Fruit fly (Drosophila melanogaster) whole organism, embryonic: Measurements from ENCODE around the gene Cpsf5.
A peak's percentile ranks its signal among the peaks of the same experiment; 100 is the strongest.

Source experiments
- Abd-B ChIP-seq: fragments of 200-800 bp; sonication (Bioruptor generic); optimal IDR thresholded peaks from 2 replicates; lab custom pipeline; 2018; ENCODE audit warnings: missing biosample characterization, mild to moderate bottlenecking, missing genetic modification characterization, moderate library complexity
- Atf-2 ChIP-seq: fragments of 200-800 bp; sonication (Bioruptor generic); optimal IDR thresholded peaks from 2 replicates; lab custom pipeline; 2016; ENCODE audit warnings: missing biosample characterization, missing genetic modification characterization
- Atf3 ChIP-seq: fragments of 200-800 bp; sonication (Bioruptor generic); optimal IDR thresholded peaks from 3 replicates; lab custom pipeline; 2016; ENCODE audit warnings: missing biosample characterization, missing genetic modification characterization
- Bgb ChIP-seq: fragments of 200-800 bp; sonication (Bioruptor generic); IDR thresholded peaks from 2 replicates; pipeline ENCODE4 v1.3.6; 2022; ENCODE audit warnings: missing biosample characterization, missing genetic modification characterization; ENCODE audit not compliant: partially characterized antibody
- CG10543 ChIP-seq: fragments of 200-800 bp; sonication (Bioruptor generic); optimal IDR thresholded peaks from 3 replicates; lab custom pipeline; 2017; ENCODE audit warnings: missing biosample characterization, mild to moderate bottlenecking, missing genetic modification characterization, moderate library complexity
- CG11085 ChIP-seq: fragments of 200-800 bp; sonication (Bioruptor generic); IDR thresholded peaks from 2 replicates; pipeline ENCODE4 v1.3.6; 2022; ENCODE audit warnings: missing biosample characterization, missing genetic modification characterization
- CG17568 ChIP-seq: fragments of 200-800 bp; sonication (Bioruptor generic); optimal IDR thresholded peaks from 2 replicates; lab custom pipeline; 2018; ENCODE audit warnings: missing biosample characterization, mild to moderate bottlenecking, missing genetic modification characterization, moderate library complexity
- CG18262 ChIP-seq: fragments of 200-800 bp; optimal IDR thresholded peaks from 3 replicates; lab custom pipeline; 2019; ENCODE audit warnings: missing biosample characterization, mild to moderate bottlenecking, missing genetic modification characterization, moderate library complexity
- CG1832 ChIP-seq: fragments of 200-800 bp; sonication (Bioruptor generic); optimal IDR thresholded peaks from 2 replicates; lab custom pipeline; 2017; ENCODE audit warnings: missing biosample characterization, mild to moderate bottlenecking, missing genetic modification characterization, inconsistent platforms
- CG18619 ChIP-seq: fragments of 200-800 bp; sonication (Bioruptor generic); optimal IDR thresholded peaks from 3 replicates; lab custom pipeline; 2017; ENCODE audit warnings: missing biosample characterization, mild to moderate bottlenecking, missing genetic modification characterization
- CG31224 ChIP-seq: fragments of 200-800 bp; sonication (Bioruptor generic); IDR thresholded peaks from 2 replicates; pipeline ENCODE4 v1.3.6; 2022; ENCODE audit warnings: missing biosample characterization, missing genetic modification characterization
- CG32767 ChIP-seq: fragments of 200-800 bp; sonication (Bioruptor generic); IDR thresholded peaks from 2 replicates; pipeline ENCODE4 v1.3.6; 2022; ENCODE audit warnings: missing biosample characterization, missing genetic modification characterization
- CG3726 ChIP-seq: fragments of 200-800 bp; sonication (Bioruptor generic); IDR thresholded peaks from 3 replicates; pipeline ENCODE4, ENCODE4 v1.3.6; 2022; ENCODE audit warnings: missing biosample characterization, missing genetic modification characterization
- CG42726 ChIP-seq: fragments of 200-800 bp; sonication (Bioruptor generic); IDR thresholded peaks from 2 replicates; pipeline ENCODE4 v1.3.6; 2022; ENCODE audit warnings: missing biosample characterization, missing genetic modification characterization; ENCODE audit not compliant: partially characterized antibody
- CG4707 ChIP-seq: fragments of 200-800 bp; sonication (Bioruptor generic); optimal IDR thresholded peaks from 2 replicates; lab custom pipeline; 2018; ENCODE audit warnings: missing biosample characterization, mild to moderate bottlenecking, missing genetic modification characterization, moderate library complexity
- CG8944 ChIP-seq: fragments of 200-800 bp; sonication (Bioruptor generic); optimal IDR thresholded peaks from 3 replicates; lab custom pipeline; 2016; ENCODE audit warnings: missing biosample characterization, missing genetic modification characterization
- CG9797 ChIP-seq: fragments of 200-800 bp; sonication (Bioruptor generic); optimal IDR thresholded peaks from 3 replicates; lab custom pipeline; 2018; ENCODE audit warnings: missing biosample characterization, mild to moderate bottlenecking, missing genetic modification characterization
- CG9817 ChIP-seq: fragments of 200-800 bp; sonication (Bioruptor generic); optimal IDR thresholded peaks from 2 replicates; lab custom pipeline; 2018; ENCODE audit warnings: missing biosample characterization, mild to moderate bottlenecking, missing genetic modification characterization, moderate library complexity
- CrebB ChIP-seq: fragments of 200-800 bp; sonication (Bioruptor generic); optimal IDR thresholded peaks from 3 replicates; lab custom pipeline; 2018; ENCODE audit warnings: missing biosample characterization, mild to moderate bottlenecking, missing genetic modification characterization
- Deaf1 ChIP-seq: fragments of 200-800 bp; optimal IDR thresholded peaks from 3 replicates; lab custom pipeline; 2019; ENCODE audit warnings: missing biosample characterization, mild to moderate bottlenecking, missing genetic modification characterization, moderate library complexity
- Fer1 ChIP-seq: fragments of 200-800 bp; sonication (Bioruptor generic); optimal IDR thresholded peaks from 2 replicates; lab custom pipeline; 2017; ENCODE audit warnings: missing biosample characterization, mild to moderate bottlenecking, missing genetic modification characterization
- Hey ChIP-seq: fragments of 200-800 bp; sonication (Bioruptor generic); optimal IDR thresholded peaks from 3 replicates; lab custom pipeline; 2018; ENCODE audit warnings: missing biosample characterization, mild to moderate bottlenecking, missing genetic modification characterization
- HmgZ ChIP-seq: fragments of 200-800 bp; sonication (Bioruptor generic); optimal IDR thresholded peaks from 2 replicates; lab custom pipeline; 2018; ENCODE audit warnings: missing biosample characterization, mild to moderate bottlenecking, missing genetic modification characterization
- NC2α ChIP-seq: fragments of 200-800 bp; sonication (Bioruptor generic); optimal IDR thresholded peaks from 2 replicates; lab custom pipeline; 2016; ENCODE audit warnings: missing biosample characterization, missing genetic modification characterization
- NK7.1 ChIP-seq: fragments of 200-800 bp; sonication (Bioruptor generic); optimal IDR thresholded peaks from 3 replicates; lab custom pipeline; 2016; ENCODE audit warnings: missing biosample characterization, missing genetic modification characterization
- Nf-YB ChIP-seq: fragments of 200-800 bp; sonication (Bioruptor generic); optimal IDR thresholded peaks from 3 replicates; lab custom pipeline; 2019; ENCODE audit warnings: missing biosample characterization, mild to moderate bottlenecking, missing genetic modification characterization, moderate library complexity
- PHDP ChIP-seq: fragments of 200-800 bp; sonication (Bioruptor generic); optimal IDR thresholded peaks from 3 replicates; lab custom pipeline; 2018; ENCODE audit warnings: missing biosample characterization, mild to moderate bottlenecking, missing genetic modification characterization, moderate library complexity
- Vsx1 ChIP-seq: fragments of 200-800 bp; sonication (Bioruptor generic); optimal IDR thresholded peaks from 2 replicates; lab custom pipeline; 2017; ENCODE audit warnings: missing biosample characterization, mild to moderate bottlenecking, missing genetic modification characterization, missing genetic modification reagents
- cad ChIP-seq: fragments of >200 bp; optimal IDR thresholded peaks from 2 replicates; lab custom pipeline; 2017; ENCODE audit warnings: missing biosample characterization, missing genetic modification characterization
- cwo ChIP-seq: fragments of 200-800 bp; sonication (Bioruptor generic); optimal IDR thresholded peaks from 3 replicates; lab custom pipeline; 2017; ENCODE audit warnings: missing biosample characterization, missing genetic modification characterization, mild to moderate bottlenecking, moderate library complexity, missing genetic modification reagents
- da ChIP-seq: fragments of 200-800 bp; sonication (Bioruptor generic); optimal IDR thresholded peaks from 2 replicates; lab custom pipeline; 2016; ENCODE audit warnings: missing biosample characterization, missing genetic modification characterization
- dan ChIP-seq: fragments of 200-800 bp; sonication (Bioruptor generic); IDR thresholded peaks from 2 replicates; pipeline ENCODE4 v1.3.6; 2022; ENCODE audit warnings: missing biosample characterization, missing genetic modification characterization
- en ChIP-seq: fragments of 200-800 bp; sonication (Bioruptor generic); optimal IDR thresholded peaks from 2 replicates; lab custom pipeline; 2016; ENCODE audit warnings: missing biosample characterization, missing genetic modification characterization
- ewg ChIP-seq: fragments of 200-800 bp; sonication (Bioruptor generic); optimal IDR thresholded peaks from 3 replicates; lab custom pipeline; 2017; ENCODE audit warnings: mild to moderate bottlenecking, missing biosample characterization, missing genetic modification reagents, missing genetic modification characterization
- exex ChIP-seq: fragments of 200-800 bp; sonication (Bioruptor generic); optimal IDR thresholded peaks from 4 replicates; lab custom pipeline; 2018; ENCODE audit warnings: missing biosample characterization, mild to moderate bottlenecking, missing genetic modification characterization, moderate library complexity
- gcm2 ChIP-seq: fragments of 200-800 bp; sonication (Bioruptor generic); optimal IDR thresholded peaks from 2 replicates; lab custom pipeline; 2016; ENCODE audit warnings: missing biosample characterization, missing genetic modification characterization
- gro ChIP-seq: fragments of 200-800 bp; sonication (Bioruptor generic); optimal IDR thresholded peaks from 2 replicates; lab custom pipeline; 2016; ENCODE audit warnings: missing biosample characterization, missing genetic modification characterization
- lov ChIP-seq, 2 experiments: fragments of 200-800 bp in 1 of 2; fragments of >200 bp in 1 of 2; sonication (Bioruptor generic) in 1 of 2; IDR thresholded peaks in 1 of 2; optimal IDR thresholded peaks in 1 of 2; 2 replicates in 1 of 2; 3 replicates in 1 of 2; pipeline versions ENCODE4 v1.3.6 to Lab custom; 2017 to 2022; ENCODE audit warnings: missing biosample characterization in 1 of 2, missing genetic modification characterization in 1 of 2
- maf-S ChIP-seq: fragments of 200-800 bp; sonication (Bioruptor generic); optimal IDR thresholded peaks from 2 replicates; lab custom pipeline; 2016; ENCODE audit warnings: missing biosample characterization, missing genetic modification characterization
- mam ChIP-seq: fragments of 200-800 bp; sonication (Bioruptor generic); optimal IDR thresholded peaks from 3 replicates; lab custom pipeline; 2016; ENCODE audit warnings: missing biosample characterization, missing genetic modification characterization
- mld ChIP-seq: fragments of 200-800 bp; sonication (Bioruptor generic); IDR thresholded peaks from 3 replicates; pipeline ENCODE4 v1.3.6; 2022; ENCODE audit warnings: missing biosample characterization, missing genetic modification characterization; ENCODE audit not compliant: partially characterized antibody
- nom ChIP-seq: fragments of 200-800 bp; sonication (Bioruptor generic); optimal IDR thresholded peaks from 2 replicates; lab custom pipeline; 2017; ENCODE audit warnings: missing biosample characterization, missing genetic modification characterization, mild to moderate bottlenecking, moderate library complexity, missing genetic modification reagents
- pita ChIP-seq: fragments of 200-800 bp; sonication (Bioruptor generic); optimal IDR thresholded peaks from 2 replicates; lab custom pipeline; 2017; ENCODE audit warnings: missing biosample characterization, mild to moderate bottlenecking, missing genetic modification characterization
- pzg ChIP-seq: fragments of 200-800 bp; sonication (Bioruptor generic); optimal IDR thresholded peaks from 3 replicates; lab custom pipeline; 2018; ENCODE audit warnings: missing biosample characterization, mild to moderate bottlenecking, missing genetic modification characterization, moderate library complexity
- sc ChIP-seq, 3 experiments: fragments of >200 bp in 2 of 3; fragments of 200-800 bp in 1 of 3; sonication (Bioruptor generic) in 1 of 3; optimal IDR thresholded peaks; 2 replicates in 2 of 3; 3 replicates in 1 of 3; lab custom pipeline; 2017; ENCODE audit warnings: mild to moderate bottlenecking in 1 of 3, missing biosample characterization in 1 of 3, missing genetic modification characterization in 1 of 3, missing genetic modification reagents in 1 of 3
- sima ChIP-seq: fragments of 200-800 bp; sonication (Bioruptor generic); optimal IDR thresholded peaks from 2 replicates; lab custom pipeline; 2016; ENCODE audit warnings: missing biosample characterization, missing genetic modification characterization
- sr ChIP-seq: fragments of 200-800 bp; sonication (Bioruptor generic); IDR thresholded peaks from 3 replicates; pipeline ENCODE4 v1.3.6; 2022; ENCODE audit warnings: missing biosample characterization, missing genetic modification characterization
- tup ChIP-seq: fragments of 200-800 bp; sonication (Bioruptor generic); optimal IDR thresholded peaks from 2 replicates; lab custom pipeline; 2016; ENCODE audit warnings: missing biosample characterization, mild to moderate bottlenecking, missing genetic modification characterization, moderate library complexity
- wor ChIP-seq: fragments of 200-800 bp; sonication (Bioruptor generic); IDR thresholded peaks from 2 replicates; pipeline ENCODE4 v1.3.6; 2022; ENCODE audit warnings: missing biosample characterization, missing genetic modification characterization
- yki ChIP-seq: fragments of >200 bp; optimal IDR thresholded peaks from 3 replicates; lab custom pipeline; 2018
- zfh1 ChIP-seq: fragments of 200-800 bp; sonication (Bioruptor generic); IDR thresholded peaks from 3 replicates; pipeline ENCODE4 v1.3.6; 2022; ENCODE audit warnings: missing biosample characterization, missing genetic modification characterization

Gene Cpsf5

DNA sequence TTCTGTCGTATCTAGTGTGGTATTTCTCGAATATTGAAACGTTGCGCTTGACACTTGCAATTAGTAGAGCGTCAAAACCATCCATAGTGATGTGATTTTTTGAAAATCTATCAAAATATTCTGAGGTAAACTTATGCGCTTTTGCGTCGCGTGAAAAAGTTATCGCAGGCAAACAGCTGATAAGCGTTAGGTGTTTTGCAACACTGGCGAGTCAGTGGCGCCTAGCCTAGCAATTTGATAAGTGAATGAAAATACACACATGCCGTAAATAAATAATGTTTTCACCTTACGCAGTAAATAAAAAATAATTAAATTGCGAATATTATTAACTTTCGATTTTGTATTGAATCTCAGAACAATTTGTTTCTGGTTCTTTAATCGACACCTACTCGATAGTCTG lies 24.5 kb downstream of the Cpsf5 start, which contains the start of gene CG42526 (continued):
- TF ChIP-seq CG31224 (GFP tag; lab: Robert Waterston, UW) (no peak), Bgb (GFP tag; lab: Robert Waterston, UW) (peak; percentile 62; the same call in 1 of the 2 replicates), mld (GFP tag; lab: Robert Waterston, UW) (no peak), exex (tag; lab: Kevin White, UChicago) (no peak), yki (lab: Kevin White, UChicago) (no peak), NC2α (no peak), CrebB (tag; lab: Kevin White, UChicago) (no peak), da (no peak), CG3726 (GFP tag; lab: Robert Waterston, UW) (no peak), pzg (GFP tag; lab: Kevin White, UChicago) (peak; percentile 79), zfh1 (GFP tag; lab: Robert Waterston, UW) (0 out of 3 replicates have a peak, but pooled peaks have one; percentile 16), lov (optimal IDR thresholded peaks at IDR 0.05; lab: Kevin White, UChicago) (no peak), lov (GFP tag; IDR thresholded peaks at IDR 0.05; lab: Robert Waterston, UW) (no peak), CG4707 (no peak), Atf-2 (GFP tag; lab: Kevin White, UChicago) (peak; percentile 22), sima (GFP tag; lab: Kevin White, UChicago) (no peak), Vsx1 (GFP tag; lab: Kevin White, UChicago) (no peak), nom (GFP tag; lab: Kevin White, UChicago) (no peak), CG1832 (no peak), CG42726 (GFP tag; lab: Robert Waterston, UW) (no peak), CG17568 (GFP tag; lab: Kevin White, UChicago) (no peak), wor (GFP tag; lab: Robert Waterston, UW) (no peak), PHDP (peak; percentile 36), Abd-B (GFP tag; lab: Kevin White, UChicago) (peak; percentile 2), maf-S (GFP tag; lab: Kevin White, UChicago) (no peak), cad (GFP tag; lab: Kevin White, UChicago) (no peak), NK7.1 (no peak), CG11085 (no peak), sc (optimal IDR thresholded peaks at IDR 0.05; lab: Kevin White, UChicago) (no peak), sc (GFP tag; optimal IDR thresholded peaks at IDR 0.05; lab: Kevin White, UChicago) (no peak), mam (GFP tag; lab: Kevin White, UChicago) (no peak), tup (no peak), dan (GFP tag; lab: Robert Waterston, UW) (no peak), CG32767 (GFP tag; lab: Robert Waterston, UW) (no peak), Fer1 (GFP tag; lab: Kevin White, UChicago) (peak; percentile 43), ewg (GFP tag; lab: Kevin White, UChicago) (peak; percentile 19), pita (no peak), gro (GFP tag; lab: Kevin White, UChicago) (no peak), CG18619 (GFP tag; lab: Kevin White, UChicago) (no peak)

DNA sequence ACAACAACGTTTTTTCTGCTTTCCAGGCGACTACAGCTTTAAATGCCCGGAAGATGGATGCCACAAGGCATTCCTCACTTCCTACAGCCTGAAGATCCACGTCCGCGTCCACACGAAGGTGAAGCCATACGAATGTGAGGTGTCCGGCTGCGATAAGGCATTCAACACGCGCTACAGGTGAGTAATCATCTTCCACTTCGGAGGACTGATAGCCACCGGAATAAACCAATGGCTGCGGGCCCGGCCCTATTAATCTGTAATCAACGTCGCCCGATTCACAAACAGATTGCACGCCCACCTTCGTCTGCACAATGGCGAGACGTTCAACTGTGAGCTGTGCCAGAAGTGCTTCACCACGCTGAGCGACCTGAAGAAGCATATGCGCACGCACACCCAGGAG lies 25.0 kb downstream of the Cpsf5 start:
- TF ChIP-seq CG18262 (tag; lab: Kevin White, UChicago) (no peak), sr (0 out of 3 replicates have a peak, but pooled peaks have one; percentile 24), cwo (GFP tag; lab: Kevin White, UChicago) (peak; percentile 3), CG10543 (GFP tag; lab: Kevin White, UChicago) (peak; percentile 17), exex (tag; lab: Kevin White, UChicago) (peak; percentile 85), CG8944 (GFP tag; lab: Kevin White, UChicago) (no peak), Deaf1 (tag; lab: Kevin White, UChicago) (peak; percentile 85), Atf3 (GFP tag; lab: Kevin White, UChicago) (no peak), Hey (tag; lab: Kevin White, UChicago) (peak; percentile 57), gcm2 (GFP tag; lab: Kevin White, UChicago) (no peak), Nf-YB (GFP tag; lab: Kevin White, UChicago) (peak; percentile 54), en (GFP tag; lab: Kevin White, UChicago) (no peak), CG9797 (no peak), HmgZ (tag; lab: Kevin White, UChicago) (peak; percentile 13), CG9817 (tag; lab: Kevin White, UChicago) (no peak)
